Fruit fly (Drosophila melanogaster) whole organism, embryonic: Measurements from ENCODE around the gene Usp5.

Experiments used
- CG10654 ChIP-seq: fragments of 200-800 bp; sonication (Bioruptor generic); optimal IDR thresholded peaks from 2 replicates; lab custom pipeline; 2016; ENCODE audit warnings: missing biosample characterization, missing genetic modification characterization
- CG7963 ChIP-seq: fragments of 200-800 bp; sonication (Bioruptor generic); IDR thresholded peaks from 3 replicates; pipeline ENCODE4 v1.3.6; 2022; ENCODE audit warnings: missing biosample characterization, missing genetic modification characterization; ENCODE audit not compliant: partially characterized antibody
- CG8478 ChIP-seq: fragments of >200 bp; optimal IDR thresholded peaks from 2 replicates; lab custom pipeline; 2018
- Dp ChIP-seq: fragments of 200-800 bp; sonication (Bioruptor generic); optimal IDR thresholded peaks from 2 replicates; lab custom pipeline; 2018; ENCODE audit warnings: missing biosample characterization, mild to moderate bottlenecking, missing genetic modification characterization, moderate library complexity
- H2.0 ChIP-seq: fragments of 200-800 bp; sonication (Bioruptor generic); IDR thresholded peaks from 2 replicates; pipeline ENCODE4 v1.3.6; 2022; ENCODE audit warnings: missing biosample characterization, missing genetic modification characterization
- Hmr ChIP-seq: fragments of 200-800 bp; sonication (Bioruptor generic); optimal IDR thresholded peaks from 3 replicates; lab custom pipeline; 2017; ENCODE audit warnings: mild to moderate bottlenecking, missing biosample characterization, missing genetic modification reagents, missing genetic modification characterization
- Lim3 ChIP-seq: fragments of 200-800 bp; sonication (Bioruptor generic); IDR thresholded peaks from 2 replicates; pipeline ENCODE4 v1.3.6; 2022; ENCODE audit warnings: missing biosample characterization, missing genetic modification characterization
- Opbp ChIP-seq: fragments of 200-800 bp; sonication (Bioruptor generic); IDR thresholded peaks from 3 replicates; pipeline ENCODE4 v1.3.6; 2022; ENCODE audit warnings: missing biosample characterization, missing genetic modification characterization; ENCODE audit not compliant: partially characterized antibody
- ac ChIP-seq: fragments of 200-800 bp; sonication (Bioruptor generic); optimal IDR thresholded peaks from 3 replicates; lab custom pipeline; 2017; ENCODE audit warnings: missing biosample characterization, mild to moderate bottlenecking, missing genetic modification characterization

dm6 chr3L:3106908-3107821 is 41.0 kb downstream of the Usp5 start, which contains the start of gene Cht7:
- TF ChIP-seq CG7963 (no peak), Hmr (GFP tag; lab: Kevin White, UChicago) (peak; percentile 90), Dp (GFP tag; lab: Kevin White, UChicago) (no peak), ac (GFP tag; lab: Kevin White, UChicago) (no peak), Lim3 (GFP tag; lab: Robert Waterston, UW) (peak; percentile 59; the same call in 1 of the 2 replicates), CG8478 (lab: Kevin White, UChicago) (no peak), H2.0 (GFP tag; lab: Robert Waterston, UW) (peak; percentile 77), CG10654 (GFP tag; lab: Kevin White, UChicago) (peak; percentile 49), Opbp (GFP tag; lab: Robert Waterston, UW) (no peak)
